Fruit fly (Drosophila melanogaster): Measurements from ENCODE around the gene CG9705.

CG9705 gene

dm6 chr3L:16769866-16770265, 10.0 kb upstream of the CG9705 start (continued):
- TF ChIP-seq CG14710 (tag; optimal IDR thresholded peaks at IDR 0.05) (no peak), CG6854 (GFP tag; optimal IDR thresholded peaks at IDR 0.05) (no peak), HLH4C (GFP tag; IDR thresholded peaks at IDR 0.05; ENCODE audit: partially characterized antibody) (no peak), Opbp (GFP tag; IDR thresholded peaks at IDR 0.05; ENCODE audit: partially characterized antibody) (0 out of 3 replicates have a peak, but pooled peaks have one; percentile 29), kah (GFP tag; optimal IDR thresholded peaks at IDR 0.05) (peak; percentile 49), inv (GFP tag; IDR thresholded peaks at IDR 0.05; ENCODE audit: partially characterized antibody) (no peak), dysf (GFP tag; IDR thresholded peaks at IDR 0.05) (0 out of 3 replicates have a peak, but pooled peaks have one; percentile 34), CG9437 (GFP tag; optimal IDR thresholded peaks at IDR 0.05) (peak; percentile 15), CG3065 (GFP tag; optimal IDR thresholded peaks at IDR 0.05) (no peak), so (GFP tag; IDR thresholded peaks at IDR 0.05) (peak; percentile 50; the same call in 1 of the 3 replicates), az2 (GFP tag; optimal IDR thresholded peaks at IDR 0.05) (peak; percentile 28), CG31441 (GFP tag; IDR thresholded peaks at IDR 0.05) (peak; percentile 8; the same call in 1 of the 2 replicates), CG11456 (GFP tag; IDR thresholded peaks at IDR 0.05) (no peak), Dek (tag; optimal IDR thresholded peaks at IDR 0.05) (no peak), Ets65A (GFP tag) (peak; percentile 81), CG2712 (tag; optimal IDR thresholded peaks at IDR 0.05) (peak; percentile 7), ERR (GFP tag; optimal IDR thresholded peaks at IDR 0.05) (no peak), CrebB (tag; optimal IDR thresholded peaks at IDR 0.05) (no peak), CG34224 (GFP tag; IDR thresholded peaks at IDR 0.05; ENCODE audit: partially characterized antibody) (no peak), klu (GFP tag; IDR thresholded peaks at IDR 0.05) (no peak), Pdp1 (GFP tag; optimal IDR thresholded peaks at IDR 0.05) (peak in 1 of 2 experiments; percentile 9), kni (GFP tag; optimal IDR thresholded peaks at IDR 0.05) (peak; percentile 72), vvl (GFP tag; IDR thresholded peaks at IDR 0.05) (peak; percentile 63; the same call in 1 of the 2 replicates), CG17385 (GFP tag; optimal IDR thresholded peaks at IDR 0.05) (peak; percentile 32), disco-r (GFP tag; optimal IDR thresholded peaks at IDR 0.05) (no peak), pum (GFP tag; optimal IDR thresholded peaks at IDR 0.05) (no peak), Atf6 (GFP tag; IDR thresholded peaks at IDR 0.05) (peak; percentile 39), NC2β (GFP tag; optimal IDR thresholded peaks at IDR 0.05) (peak; percentile 8), ap (GFP tag; IDR thresholded peaks at IDR 0.05) (no peak), CG2875 (GFP tag; optimal IDR thresholded peaks at IDR 0.05) (peak; percentile 3), zf30C (GFP tag; optimal IDR thresholded peaks at IDR 0.05) (peak; percentile 27), zfh2 (GFP tag; optimal IDR thresholded peaks at IDR 0.05) (no peak), pros (GFP tag; optimal IDR thresholded peaks at IDR 0.05) (peak; percentile 59), NFAT (GFP tag; IDR thresholded peaks at IDR 0.05) (peak; percentile 42; the same call in 1 of the 2 replicates), CG10431 (GFP tag; optimal IDR thresholded peaks at IDR 0.05) (peak; percentile 34), B-H2 (GFP tag; optimal IDR thresholded peaks at IDR 0.05) (no peak), Dref (GFP tag; IDR thresholded peaks at IDR 0.05) (no peak), CG6254 (GFP tag; optimal IDR thresholded peaks at IDR 0.05) (peak; percentile 66), Bdp1 (GFP tag; optimal IDR thresholded peaks at IDR 0.05) (no peak), CG8924 (tag; optimal IDR thresholded peaks at IDR 0.05) (peak; percentile 29), corto (GFP tag; optimal IDR thresholded peaks at IDR 0.05) (no peak), slou (GFP tag; optimal IDR thresholded peaks at IDR 0.05) (no peak), CG8290 (GFP tag; optimal IDR thresholded peaks at IDR 0.05) (no peak), CG8290 (tag; optimal IDR thresholded peaks at IDR 0.05) (no peak), Xbp1 (GFP tag; optimal IDR thresholded peaks at IDR 0.05) (no peak), Ravus (GFP tag; IDR thresholded peaks at IDR 0.05) (no peak), CG12744 (GFP tag; optimal IDR thresholded peaks at IDR 0.05) (no peak), CG14441 (GFP tag; IDR thresholded peaks at IDR 0.05) (no peak), dpn (GFP tag; optimal IDR thresholded peaks at IDR 0.05) (no peak), eve (GFP tag; optimal IDR thresholded peaks at IDR 0.05) (no peak), usp (GFP tag; optimal IDR thresholded peaks at IDR 0.05) (no peak), zen (tag; optimal IDR thresholded peaks at IDR 0.05) (peak; percentile 85)

Measured in whole organism, embryonic.